Worm (Caenorhabditis elegans): ENCODE measurements around the gene Y53G8AR.6.

DNA sequence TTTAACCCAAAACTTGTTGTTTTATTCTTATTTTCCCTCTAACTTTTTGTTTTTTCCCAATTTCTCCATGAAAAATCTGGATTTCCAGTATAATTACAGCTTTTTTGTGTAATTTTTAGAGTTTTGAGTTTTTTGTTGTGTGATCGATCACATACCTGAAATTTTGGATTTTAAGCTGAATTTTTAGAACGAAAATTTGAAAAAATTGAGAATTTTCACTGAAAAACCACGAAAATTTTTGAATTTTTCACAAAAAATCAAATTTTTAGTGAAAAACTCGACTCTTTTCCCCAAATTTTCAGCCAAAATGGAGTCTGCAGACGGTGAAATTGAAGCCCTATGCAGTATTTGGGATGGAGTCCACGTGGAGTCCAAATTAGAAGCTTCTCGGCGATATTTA is 2.6 kb downstream of the Y53G8AR.6 start, which contains the start of gene Y53G8AR.5:
- TF ChIP-seq lin-39 (tag; optimal IDR thresholded peaks at IDR 0.05): no peak
- no peak for TF ChIP-seq zag-1 (tag; optimal IDR thresholded peaks at IDR 0.05)
- TF ChIP-seq nhr-12 (tag; optimal IDR thresholded peaks at IDR 0.05): no peak
- TF ChIP-seq aly-2 (tag; optimal IDR thresholded peaks at IDR 0.05): no peak
- no peak for TF ChIP-seq ceh-16 (tag; optimal IDR thresholded peaks at IDR 0.05)
- TF ChIP-seq skn-1 (tag; optimal IDR thresholded peaks at IDR 0.05): no peak
